Worm (Caenorhabditis elegans): ENCODE measurements around the gene B0303.16.

Gene B0303.16

DNA sequence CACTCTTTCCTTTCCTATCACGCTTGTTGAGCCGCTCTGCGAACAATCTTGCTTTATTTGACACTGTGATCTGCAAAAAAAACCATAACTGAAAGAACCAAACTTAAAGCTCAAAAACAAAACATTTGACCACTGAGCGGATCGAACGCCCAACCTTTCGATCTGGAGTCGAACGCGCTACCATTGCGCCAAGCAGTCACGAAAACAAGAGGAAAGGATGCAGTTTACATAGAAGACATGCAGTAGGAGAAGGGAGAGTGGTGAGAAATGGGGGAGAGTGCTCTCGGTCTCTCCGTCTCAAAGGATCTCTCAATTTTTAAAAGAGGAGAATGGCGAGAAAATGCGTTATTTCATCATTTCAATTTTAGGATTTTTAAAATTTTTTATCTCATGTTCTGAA, 26.5 kb upstream of the B0303.16 start (continued):
- TF ChIP-seq R02D3.7 (tag; optimal IDR thresholded peaks at IDR 0.05): no peak
- TF ChIP-seq nhr-23 (tag; optimal IDR thresholded peaks at IDR 0.05): no peak
- TF ChIP-seq dmd-4 (tag; optimal IDR thresholded peaks at IDR 0.05): no peak
- TF ChIP-seq skn-1 (tag; optimal IDR thresholded peaks at IDR 0.05): no peak
- TF ChIP-seq fos-1 (tag; optimal IDR thresholded peaks at IDR 0.05): peak; percentile 43
- peak; percentile 57 for TF ChIP-seq crh-2 (tag; optimal IDR thresholded peaks at IDR 0.05)
- peak; percentile 34 for TF ChIP-seq sem-4 (tag; optimal IDR thresholded peaks at IDR 0.05)
- no peak for TF ChIP-seq alr-1 (tag; optimal IDR thresholded peaks at IDR 0.05)
- no peak for TF ChIP-seq unc-39 (tag; optimal IDR thresholded peaks at IDR 0.05)
- no peak for TF ChIP-seq ztf-4 (tag; optimal IDR thresholded peaks at IDR 0.05)
- peak; percentile 58 to 74 for TF ChIP-seq lsy-2 (tag; optimal IDR thresholded peaks at IDR 0.05)
- no peak for TF ChIP-seq lin-39 (tag; optimal IDR thresholded peaks at IDR 0.05)
- TF ChIP-seq F13H6.1 (tag; optimal IDR thresholded peaks at IDR 0.05): peak; percentile 53
- TF ChIP-seq nhr-77 (tag; optimal IDR thresholded peaks at IDR 0.05): no peak
- no peak for TF ChIP-seq ztf-11 (tag; optimal IDR thresholded peaks at IDR 0.05)
- no peak for TF ChIP-seq nhr-12 (tag; optimal IDR thresholded peaks at IDR 0.05)
- TF ChIP-seq zag-1 (tag; optimal IDR thresholded peaks at IDR 0.05): peak; percentile 68
- TF ChIP-seq snpc-4 (tag; optimal IDR thresholded peaks at IDR 0.05): no peak

DNA sequence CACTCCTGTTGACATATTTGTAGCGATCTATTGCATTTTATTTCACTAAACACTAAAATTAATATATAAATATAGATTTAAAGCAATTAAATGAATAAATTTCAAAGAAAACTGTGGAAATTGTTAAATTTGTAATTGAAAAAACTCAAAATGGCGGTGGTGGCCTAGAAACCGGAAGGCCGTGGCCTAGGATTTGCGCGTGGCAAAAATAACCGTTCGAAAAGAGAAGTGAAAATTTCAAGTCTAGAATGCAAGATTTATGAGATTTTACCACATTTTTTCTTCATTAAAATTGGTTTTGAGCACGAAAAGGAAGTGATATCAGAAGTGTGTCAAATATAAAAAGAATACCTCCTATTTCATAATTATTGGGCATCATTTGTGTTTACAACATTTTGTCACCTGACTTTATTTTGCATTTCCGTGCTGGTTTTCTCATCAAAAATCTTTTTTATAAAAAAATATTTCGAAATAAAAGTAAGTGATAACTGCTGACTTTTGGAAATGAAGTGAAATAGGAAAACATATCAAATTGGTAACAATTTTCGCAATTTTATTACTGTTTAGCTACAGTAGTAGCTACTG, 21.1 kb upstream of the B0303.16 start, which contains the start of gene fli-1:
Gene fli-1 (minus strand): TSS at position 58 of the 585 bp plus-strand sequence.
- peak; percentile 19 for TF ChIP-seq unc-55 (GFP tag; optimal IDR thresholded peaks at IDR 0.05)
- TF ChIP-seq unc-62 (GFP tag; optimal IDR thresholded peaks at IDR 0.05): no peak
- TF ChIP-seq lsy-2 (tag; optimal IDR thresholded peaks at IDR 0.05): peak in 1 of 2 experiments; percentile 34
- TF ChIP-seq nhr-237 (tag; optimal IDR thresholded peaks at IDR 0.05): no peak
- peak; percentile 45 for TF ChIP-seq C34F6.9 (tag; optimal IDR thresholded peaks at IDR 0.05)
- no peak for TF ChIP-seq gmeb-1 (tag; optimal IDR thresholded peaks at IDR 0.05)

DNA sequence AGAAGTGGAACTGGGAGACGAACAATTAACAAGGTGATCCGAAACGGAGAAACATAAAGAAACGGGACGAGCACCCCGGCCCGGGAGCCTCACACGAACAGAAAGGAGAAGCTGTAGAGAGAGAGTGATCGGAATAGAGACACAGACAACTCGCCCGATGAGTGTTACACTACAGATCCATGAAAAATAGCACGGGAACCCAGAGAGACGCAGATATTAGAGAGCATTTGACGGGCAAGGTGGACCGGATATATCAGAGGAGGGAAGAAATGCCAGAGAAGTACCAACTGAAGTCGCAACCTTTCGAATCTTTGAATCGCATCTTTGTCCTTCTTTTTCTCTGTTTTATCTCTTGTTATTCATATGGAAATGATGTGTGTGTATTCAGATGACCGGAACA, 20.4 kb upstream of the B0303.16 start, which contains the start of gene anmt-1:
Gene anmt-1 (plus strand): TSS at position 388 of the 400 bp plus-strand sequence.
- TF ChIP-seq crh-2 (tag; optimal IDR thresholded peaks at IDR 0.05) (no peak), nhr-6 (tag; optimal IDR thresholded peaks at IDR 0.05) (no peak), Y55F3AM.14 (GFP tag; optimal IDR thresholded peaks at IDR 0.05) (no peak), nhr-25 (tag; optimal IDR thresholded peaks at IDR 0.05) (no peak), F13H6.1 (tag; optimal IDR thresholded peaks at IDR 0.05) (peak; percentile 61), ZK546.5 (tag; optimal IDR thresholded peaks at IDR 0.05) (no peak), fos-1 (tag; optimal IDR thresholded peaks at IDR 0.05) (no peak), sma-9 (GFP tag; optimal IDR thresholded peaks at IDR 0.05) (no peak), sma-9 (tag; optimal IDR thresholded peaks at IDR 0.05) (no peak), nhr-23 (tag; optimal IDR thresholded peaks at IDR 0.05) (no peak), nhr-11 (tag; optimal IDR thresholded peaks at IDR 0.05) (no peak), unc-39 (tag; optimal IDR thresholded peaks at IDR 0.05) (no peak), lin-13 (GFP tag; optimal IDR thresholded peaks at IDR 0.05) (no peak), ama-1 (optimal IDR thresholded peaks at IDR 0.05) (no peak), mdl-1 (tag; optimal IDR thresholded peaks at IDR 0.05) (no peak), nhr-77 (tag; optimal IDR thresholded peaks at IDR 0.05) (no peak), alr-1 (tag; optimal IDR thresholded peaks at IDR 0.05) (no peak), nhr-129 (tag; optimal IDR thresholded peaks at IDR 0.05) (peak; percentile 22)

DNA sequence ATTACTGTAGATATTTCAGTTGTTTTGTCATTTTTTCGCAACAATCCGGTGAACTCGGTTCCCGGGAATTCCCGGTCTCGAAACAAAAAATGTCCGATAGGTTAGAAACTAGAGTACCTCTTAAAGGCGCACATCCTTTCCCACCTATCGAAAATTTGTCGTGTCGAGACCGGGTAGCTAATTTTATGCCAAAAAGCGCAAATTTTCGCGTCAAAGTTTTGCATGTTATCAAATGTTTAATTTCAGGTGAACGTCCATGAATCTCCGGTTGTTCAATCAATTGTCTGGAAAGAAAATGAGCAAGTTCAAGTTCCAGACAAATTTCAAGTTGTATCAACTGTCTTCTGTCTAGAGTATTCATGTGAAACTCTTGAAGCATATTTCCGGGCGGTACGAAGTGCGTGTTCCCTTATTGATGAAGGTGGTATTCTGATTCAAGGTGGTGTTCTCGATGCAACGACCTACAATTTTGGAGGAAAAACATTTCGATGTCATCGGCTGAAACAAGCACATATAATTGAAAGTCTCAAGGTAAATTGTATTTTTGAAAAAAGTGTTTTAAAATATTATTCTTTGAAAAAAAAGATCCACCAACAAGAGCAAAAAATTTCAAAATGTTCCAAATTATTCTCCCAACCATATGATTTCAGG, 19.1 kb upstream of the B0303.16 start:
- TF ChIP-seq dmd-4 (tag; optimal IDR thresholded peaks at IDR 0.05): no peak
- TF ChIP-seq ceh-16 (tag; optimal IDR thresholded peaks at IDR 0.05): no peak
- TF ChIP-seq nhr-10 (tag; optimal IDR thresholded peaks at IDR 0.05): no peak
- TF ChIP-seq lin-11 (tag; optimal IDR thresholded peaks at IDR 0.05): no peak
- no peak for TF ChIP-seq nhr-77 (tag; optimal IDR thresholded peaks at IDR 0.05)
- TF ChIP-seq F13H6.1 (tag; optimal IDR thresholded peaks at IDR 0.05): peak; percentile 9
- TF ChIP-seq zag-1 (tag; optimal IDR thresholded peaks at IDR 0.05): no peak
- TF ChIP-seq unc-55 (GFP tag; optimal IDR thresholded peaks at IDR 0.05): no peak
- no peak for TF ChIP-seq lsy-2 (tag; optimal IDR thresholded peaks at IDR 0.05)
- TF ChIP-seq nhr-12 (tag; optimal IDR thresholded peaks at IDR 0.05): no peak
- no peak for TF ChIP-seq C34F6.9 (tag; optimal IDR thresholded peaks at IDR 0.05)
- TF ChIP-seq sma-3 (GFP tag; optimal IDR thresholded peaks at IDR 0.05): peak; percentile 53
- no peak for TF ChIP-seq nhr-25 (tag; optimal IDR thresholded peaks at IDR 0.05)
- TF ChIP-seq elt-3 (tag; optimal IDR thresholded peaks at IDR 0.05): no peak
- no peak for TF ChIP-seq nhr-6 (tag; optimal IDR thresholded peaks at IDR 0.05)
- TF ChIP-seq elt-1 (tag; optimal IDR thresholded peaks at IDR 0.05): no peak
- no peak for TF ChIP-seq mbf-1 (tag; optimal IDR thresholded peaks at IDR 0.05)
- TF ChIP-seq mab-5 (tag; optimal IDR thresholded peaks at IDR 0.05): no peak
- no peak for TF ChIP-seq ceh-82 (tag; optimal IDR thresholded peaks at IDR 0.05)
- TF ChIP-seq R02D3.7 (tag; optimal IDR thresholded peaks at IDR 0.05): no peak
- no peak for TF ChIP-seq gmeb-1 (tag; optimal IDR thresholded peaks at IDR 0.05)
- TF ChIP-seq lin-13 (GFP tag; optimal IDR thresholded peaks at IDR 0.05): no peak
- TF ChIP-seq unc-39 (tag; optimal IDR thresholded peaks at IDR 0.05): no peak
- TF ChIP-seq ztf-1 (GFP tag; conservative IDR thresholded peaks at IDR 0.05): no peak
- no peak for TF ChIP-seq ama-1 (optimal IDR thresholded peaks at IDR 0.05)
- no peak for TF ChIP-seq fos-1 (tag; optimal IDR thresholded peaks at IDR 0.05)
- peak; percentile 55 for TF ChIP-seq Y55F3AM.14 (GFP tag; optimal IDR thresholded peaks at IDR 0.05)
- TF ChIP-seq blmp-1 (tag; optimal IDR thresholded peaks at IDR 0.05; ENCODE audit: insufficient read depth): no peak
- no peak for TF ChIP-seq unc-62 (GFP tag; optimal IDR thresholded peaks at IDR 0.05)

Measured in whole organism, L2 larva.